Fruit fly (Drosophila melanogaster) whole organism, embryonic: ENCODE measurements around the gene Kif3C.

ENCODE experiments used
- Atf-2 ChIP-seq: fragments of 200-800 bp; sonication (Bioruptor generic); optimal IDR thresholded peaks from 2 replicates; lab custom pipeline; 2016; ENCODE audit warnings: missing biosample characterization, missing genetic modification characterization
- Awh ChIP-seq: fragments of 200-800 bp; sonication (Bioruptor generic); IDR thresholded peaks from 2 replicates; pipeline ENCODE4, ENCODE4 v1.3.6; 2022; ENCODE audit warnings: missing biosample characterization, missing genetic modification characterization
- BtbVII ChIP-seq: fragments of 200-800 bp; sonication (Bioruptor generic); optimal IDR thresholded peaks from 3 replicates; lab custom pipeline; 2017; ENCODE audit warnings: missing biosample characterization, mild to moderate bottlenecking, missing genetic modification characterization
- CG12071 ChIP-seq: fragments of 200-800 bp; sonication (Bioruptor generic); optimal IDR thresholded peaks from 3 replicates; lab custom pipeline; 2018; ENCODE audit warnings: missing biosample characterization, mild to moderate bottlenecking, missing genetic modification characterization
- CG12236 ChIP-seq: fragments of 200-800 bp; sonication (Bioruptor generic); optimal IDR thresholded peaks from 2 replicates; lab custom pipeline; 2016; ENCODE audit warnings: missing biosample characterization, missing genetic modification characterization
- CG13287 ChIP-seq: fragments of 200-800 bp; sonication (Bioruptor generic); IDR thresholded peaks from 2 replicates; pipeline ENCODE4 v1.3.6; 2022; ENCODE audit warnings: missing biosample characterization, missing genetic modification characterization; ENCODE audit not compliant: partially characterized antibody
- CG13624 ChIP-seq: fragments of 200-800 bp; sonication (Bioruptor generic); optimal IDR thresholded peaks from 2 replicates; lab custom pipeline; 2016; ENCODE audit warnings: missing biosample characterization, missing genetic modification characterization
- CG15269 ChIP-seq: fragments of 200-800 bp; sonication (Bioruptor generic); optimal IDR thresholded peaks from 2 replicates; lab custom pipeline; 2018; ENCODE audit warnings: missing biosample characterization, mild to moderate bottlenecking, missing genetic modification characterization, moderate library complexity
- CG1603 ChIP-seq: fragments of 200-800 bp; sonication (Bioruptor generic); optimal IDR thresholded peaks from 2 replicates; lab custom pipeline; 2019; ENCODE audit warnings: missing biosample characterization, mild to moderate bottlenecking, missing genetic modification characterization, moderate library complexity
- CG16815 ChIP-seq: fragments of 200-800 bp; sonication (Bioruptor generic); optimal IDR thresholded peaks from 3 replicates; lab custom pipeline; 2017; ENCODE audit warnings: missing biosample characterization, mild to moderate bottlenecking, missing genetic modification characterization
- CG2202 ChIP-seq: fragments of 200-800 bp; sonication (Bioruptor generic); optimal IDR thresholded peaks from 2 replicates; lab custom pipeline; 2018; ENCODE audit warnings: missing biosample characterization, mild to moderate bottlenecking, missing genetic modification characterization
- CG2712 ChIP-seq: fragments of 200-800 bp; optimal IDR thresholded peaks from 3 replicates; lab custom pipeline; 2019; ENCODE audit warnings: missing biosample characterization, mild to moderate bottlenecking, missing genetic modification characterization, moderate library complexity
- CG30431 ChIP-seq: fragments of 200-800 bp; sonication (Bioruptor generic); optimal IDR thresholded peaks from 2 replicates; lab custom pipeline; 2017; ENCODE audit warnings: missing biosample characterization, missing genetic modification characterization
- CG33557 ChIP-seq: fragments of 200-800 bp; sonication (Bioruptor generic); optimal IDR thresholded peaks from 2 replicates; lab custom pipeline; 2019; ENCODE audit warnings: missing biosample characterization, mild to moderate bottlenecking, missing genetic modification characterization, moderate library complexity
- CG4328 ChIP-seq: fragments of 200-800 bp; sonication (Bioruptor generic); optimal IDR thresholded peaks from 3 replicates; lab custom pipeline; 2017; ENCODE audit warnings: missing biosample characterization, missing genetic modification reagents, missing genetic modification characterization
- CG43689 ChIP-seq: fragments of 200-800 bp; sonication (Bioruptor generic); IDR thresholded peaks from 2 replicates; pipeline ENCODE4 v1.3.6; 2022; ENCODE audit warnings: missing biosample characterization, missing genetic modification characterization
- CG5245 ChIP-seq: fragments of 200-800 bp; sonication (Bioruptor generic); optimal IDR thresholded peaks from 3 replicates; lab custom pipeline; 2016; ENCODE audit warnings: missing biosample characterization, missing genetic modification characterization
- CG6254 ChIP-seq: fragments of 200-800 bp; sonication (Bioruptor generic); optimal IDR thresholded peaks from 3 replicates; lab custom pipeline; 2017; ENCODE audit warnings: mild to moderate bottlenecking, missing biosample characterization, missing genetic modification reagents, missing genetic modification characterization
- CG8290 ChIP-seq, 3 experiments: fragments of 200-800 bp; sonication (Bioruptor generic); optimal IDR thresholded peaks; 2 replicates each; lab custom pipeline; 2016 to 2019; ENCODE audit warnings: missing biosample characterization in 3 of 3, missing genetic modification characterization in 3 of 3, mild to moderate bottlenecking in 2 of 3, moderate library complexity in 1 of 3
- CHES-1-like ChIP-seq: fragments of 200-800 bp; sonication (Bioruptor generic); optimal IDR thresholded peaks from 2 replicates; lab custom pipeline; 2016; ENCODE audit warnings: missing biosample characterization, missing genetic modification characterization
- Dip2 ChIP-seq: fragments of 200-800 bp; sonication (Bioruptor generic); IDR thresholded peaks from 2 replicates; pipeline ENCODE4 v1.3.6; 2022; ENCODE audit warnings: missing biosample characterization, missing genetic modification characterization
- Ets97D ChIP-seq: fragments of 200-800 bp; sonication (Bioruptor generic); optimal IDR thresholded peaks from 3 replicates; lab custom pipeline; 2016; ENCODE audit warnings: missing biosample characterization, missing genetic modification characterization
- Fer3 ChIP-seq: fragments of 200-800 bp; sonication (Bioruptor generic); optimal IDR thresholded peaks from 2 replicates; lab custom pipeline; 2018; ENCODE audit warnings: missing biosample characterization, mild to moderate bottlenecking, missing genetic modification characterization, moderate library complexity
- HLH54F ChIP-seq: fragments of 200-800 bp; sonication (Bioruptor generic); optimal IDR thresholded peaks from 3 replicates; lab custom pipeline; 2016; ENCODE audit warnings: missing biosample characterization, missing genetic modification characterization
- Jarid2 ChIP-seq: fragments of 200-800 bp; sonication (Bioruptor generic); optimal IDR thresholded peaks from 3 replicates; lab custom pipeline; 2017; ENCODE audit warnings: mild to moderate bottlenecking, missing biosample characterization, missing genetic modification reagents, missing genetic modification characterization
- Lim3 ChIP-seq: fragments of 200-800 bp; sonication (Bioruptor generic); IDR thresholded peaks from 2 replicates; pipeline ENCODE4 v1.3.6; 2022; ENCODE audit warnings: missing biosample characterization, missing genetic modification characterization
- NC2α ChIP-seq: fragments of 200-800 bp; sonication (Bioruptor generic); optimal IDR thresholded peaks from 2 replicates; lab custom pipeline; 2016; ENCODE audit warnings: missing biosample characterization, missing genetic modification characterization
- Poxn ChIP-seq: fragments of 200-800 bp; sonication (Bioruptor generic); IDR thresholded peaks from 2 replicates; pipeline ENCODE4 v1.3.6; 2022; ENCODE audit warnings: missing biosample characterization, missing genetic modification characterization
- Rfx ChIP-seq: fragments of 200-800 bp; sonication (Bioruptor generic); IDR thresholded peaks from 2 replicates; pipeline ENCODE4 v1.3.6; 2022; ENCODE audit warnings: missing biosample characterization, missing genetic modification characterization
- Ssrp ChIP-seq: fragments of 200-800 bp; sonication (Bioruptor generic); optimal IDR thresholded peaks from 2 replicates; lab custom pipeline; 2018; ENCODE audit warnings: missing biosample characterization, mild to moderate bottlenecking, missing genetic modification characterization, moderate library complexity
- Taf1 ChIP-seq: fragments of 200-800 bp; sonication (Bioruptor generic); IDR thresholded peaks from 2 replicates; pipeline ENCODE4 v1.3.6; 2022; ENCODE audit warnings: missing biosample characterization, missing genetic modification characterization
- bbx ChIP-seq: fragments of 200-800 bp; sonication (Bioruptor generic); IDR thresholded peaks from 2 replicates; pipeline ENCODE4 v1.3.6; 2022; ENCODE audit warnings: missing biosample characterization, missing genetic modification characterization; ENCODE audit not compliant: partially characterized antibody
- btn ChIP-seq: fragments of 200-800 bp; sonication (Bioruptor generic); optimal IDR thresholded peaks from 2 replicates; lab custom pipeline; 2016; ENCODE audit warnings: missing biosample characterization, missing genetic modification characterization
- croc ChIP-seq: fragments of 200-800 bp; sonication (Bioruptor generic); conservative IDR thresholded peaks from 3 replicates; pipeline ENCODE4 v1.3.6; 2022; ENCODE audit warnings: missing biosample characterization, missing genetic modification characterization
- dmrt11E ChIP-seq: fragments of 200-800 bp; sonication (Bioruptor generic); optimal IDR thresholded peaks from 3 replicates; lab custom pipeline; 2018; ENCODE audit warnings: missing biosample characterization, mild to moderate bottlenecking, missing genetic modification characterization, moderate library complexity
- dmrt99B ChIP-seq: fragments of 200-800 bp; sonication (Bioruptor generic); optimal IDR thresholded peaks from 2 replicates; lab custom pipeline; 2018; ENCODE audit warnings: missing biosample characterization, mild to moderate bottlenecking, missing genetic modification characterization, moderate library complexity
- eyg ChIP-seq: fragments of 200-800 bp; sonication (Bioruptor generic); optimal IDR thresholded peaks from 3 replicates; lab custom pipeline; 2016; ENCODE audit warnings: missing biosample characterization, missing genetic modification characterization
- gce ChIP-seq: fragments of 200-800 bp; sonication (Bioruptor generic); IDR thresholded peaks from 3 replicates; pipeline ENCODE4 v1.3.6; 2022; ENCODE audit warnings: missing biosample characterization, missing genetic modification characterization
- gsb ChIP-seq: fragments of 200-800 bp; sonication (Bioruptor generic); IDR thresholded peaks from 2 replicates; pipeline ENCODE4 v1.3.6; 2022; ENCODE audit warnings: missing biosample characterization, missing genetic modification characterization
- ham ChIP-seq: fragments of 200-800 bp; sonication (Bioruptor generic); IDR thresholded peaks from 2 replicates; pipeline ENCODE4 v1.3.6; 2022; ENCODE audit warnings: missing biosample characterization, missing genetic modification characterization
- klu ChIP-seq: fragments of 200-800 bp; sonication (Bioruptor generic); IDR thresholded peaks from 2 replicates; pipeline ENCODE4 v1.3.6; 2022; ENCODE audit warnings: missing biosample characterization, missing genetic modification characterization
- kni ChIP-seq: fragments of 200-800 bp; sonication (Bioruptor generic); optimal IDR thresholded peaks from 3 replicates; lab custom pipeline; 2017; ENCODE audit warnings: mild to moderate bottlenecking, missing biosample characterization, missing genetic modification reagents, missing genetic modification characterization
- oc ChIP-seq: fragments of 200-800 bp; sonication (Bioruptor generic); optimal IDR thresholded peaks from 2 replicates; lab custom pipeline; 2018; ENCODE audit warnings: missing biosample characterization, mild to moderate bottlenecking, missing genetic modification characterization, moderate library complexity
- sd ChIP-seq: fragments of 200-800 bp; sonication (Bioruptor generic); optimal IDR thresholded peaks from 3 replicates; lab custom pipeline; 2018; ENCODE audit warnings: missing biosample characterization, mild to moderate bottlenecking, missing genetic modification characterization, moderate library complexity
- sens-2 ChIP-seq: fragments of 200-800 bp; sonication (Bioruptor generic); IDR thresholded peaks from 2 replicates; pipeline ENCODE4 v1.3.6; 2022; ENCODE audit warnings: missing biosample characterization, missing genetic modification characterization
- sna ChIP-seq: fragments of 200-800 bp; sonication (Bioruptor generic); IDR thresholded peaks from 2 replicates; pipeline ENCODE4 v1.3.6; 2022; ENCODE audit warnings: missing biosample characterization, missing genetic modification characterization; ENCODE audit not compliant: partially characterized antibody
- trh ChIP-seq: fragments of 200-800 bp; sonication (Bioruptor generic); optimal IDR thresholded peaks from 2 replicates; lab custom pipeline; 2016; ENCODE audit warnings: missing biosample characterization, missing genetic modification characterization
- ttk ChIP-seq: fragments of 200-800 bp; sonication (Bioruptor generic); IDR thresholded peaks from 2 replicates; pipeline ENCODE4 v2.1.2; 2022; ENCODE audit warnings: missing biosample characterization, missing genetic modification characterization

Kif3C gene

dm6 chr4:1112867-1113769, 34.1 kb upstream of the Kif3C start (continued):
- no peak for TF ChIP-seq Jarid2 (GFP tag; lab: Kevin White, UChicago)
- TF ChIP-seq bbx (GFP tag; lab: Robert Waterston, UW): no peak; the same call in 1 of the 2 replicates
- TF ChIP-seq gce (GFP tag; lab: Robert Waterston, UW): no peak
- TF ChIP-seq CG43689: no peak
- peak; percentile 80 for TF ChIP-seq NC2α (GFP tag; lab: Kevin White, UChicago)
- no peak; the same call in 1 of the 2 replicates for TF ChIP-seq CG13287 (GFP tag; lab: Robert Waterston, UW)
- TF ChIP-seq Ssrp (tag; lab: Kevin White, UChicago): peak; percentile 94
- TF ChIP-seq CG12236: peak; percentile 85
- peak; percentile 87 for TF ChIP-seq CG2202 (tag; lab: Kevin White, UChicago)
- no peak for TF ChIP-seq sna (GFP tag; lab: Robert Waterston, UW)
- no peak for TF ChIP-seq Awh (GFP tag; lab: Robert Waterston, UW)
- TF ChIP-seq Dip2 (GFP tag; lab: Robert Waterston, UW): no peak
- 0 out of 2 replicates have a peak, but pooled peaks have one; percentile 84 for TF ChIP-seq Taf1 (GFP tag; lab: Robert Waterston, UW)
- TF ChIP-seq CHES-1-like (GFP tag; lab: Kevin White, UChicago): peak; percentile 92
- no peak for TF ChIP-seq dmrt99B (tag; lab: Kevin White, UChicago)
- TF ChIP-seq Rfx (GFP tag; lab: Robert Waterston, UW): no peak; the same call in 1 of the 2 replicates
- no peak for TF ChIP-seq CG30431 (GFP tag; lab: Kevin White, UChicago)
- peak; percentile 98 for TF ChIP-seq CG2712 (tag; lab: Kevin White, UChicago)
- peak; percentile 88 for TF ChIP-seq CG5245 (GFP tag; lab: Kevin White, UChicago)
- TF ChIP-seq gsb (GFP tag; lab: Robert Waterston, UW): no peak
- no peak for TF ChIP-seq oc
- TF ChIP-seq CG1603 (tag; lab: Kevin White, UChicago): peak; percentile 81
- TF ChIP-seq CG12071: no peak
- no peak for TF ChIP-seq CG4328 (GFP tag; lab: Kevin White, UChicago)
- peak; percentile 85 for TF ChIP-seq trh (GFP tag; lab: Kevin White, UChicago)
- peak; percentile 94 for TF ChIP-seq HLH54F (GFP tag; lab: Kevin White, UChicago)
- TF ChIP-seq btn (GFP tag; lab: Kevin White, UChicago): peak; percentile 86
- no peak for TF ChIP-seq Lim3 (GFP tag; lab: Robert Waterston, UW)
- peak; percentile 91 for TF ChIP-seq CG13624 (GFP tag; lab: Kevin White, UChicago)
- TF ChIP-seq CG16815 (GFP tag; lab: Kevin White, UChicago): peak; percentile 89
- TF ChIP-seq CG33557 (GFP tag; lab: Kevin White, UChicago): peak; percentile 71
- no peak for TF ChIP-seq kni
- TF ChIP-seq Atf-2 (GFP tag; lab: Kevin White, UChicago): peak; percentile 94
- TF ChIP-seq sens-2 (GFP tag; lab: Robert Waterston, UW): no peak
- TF ChIP-seq BtbVII (GFP tag; lab: Kevin White, UChicago): peak; percentile 81
- peak; percentile 81 for TF ChIP-seq eyg (GFP tag; lab: Kevin White, UChicago)
- TF ChIP-seq ham (GFP tag; lab: Robert Waterston, UW): no peak
- TF ChIP-seq CG6254: peak; percentile 92
- TF ChIP-seq CG15269 (tag; lab: Kevin White, UChicago): no peak
- no peak for TF ChIP-seq Poxn (GFP tag; lab: Robert Waterston, UW)
- TF ChIP-seq CG8290 (GFP tag; optimal IDR thresholded peaks at IDR 0.05; lab: Kevin White, UChicago): peak; percentile 72
- TF ChIP-seq CG8290 (tag; optimal IDR thresholded peaks at IDR 0.05; lab: Kevin White, UChicago): peak; percentile 43 to 91
- peak; percentile 98 for TF ChIP-seq Ets97D (GFP tag; lab: Kevin White, UChicago)
- no peak for TF ChIP-seq klu
- TF ChIP-seq ttk (GFP tag; lab: Robert Waterston, UW): no peak; the same call in 1 of the 2 replicates
- no peak for TF ChIP-seq sd
- peak; percentile 89 for TF ChIP-seq Fer3 (tag; lab: Kevin White, UChicago)
- peak; percentile 95 for TF ChIP-seq dmrt11E
- TF ChIP-seq croc (GFP tag; lab: Robert Waterston, UW): peak; percentile 83
